Fruit fly (Drosophila melanogaster): ENCODE data around the gene Elys.
A peak's percentile ranks its signal among the peaks of the same experiment; 100 is the strongest.

The Elys gene

dm6 chrX:19692951-19693698 is 41.0 kb downstream of the Elys start, which contains the start of gene Mer (continued):
- TF ChIP-seq CG3065 (GFP tag; optimal IDR thresholded peaks at IDR 0.05) (peak; percentile 17), ind (GFP tag; optimal IDR thresholded peaks at IDR 0.05) (peak; percentile 84), lov (optimal IDR thresholded peaks at IDR 0.05) (no peak), lov (GFP tag; IDR thresholded peaks at IDR 0.05) (peak; percentile 48; the same call in 1 of the 3 replicates), ac (GFP tag; optimal IDR thresholded peaks at IDR 0.05) (peak; percentile 60), CG15514 (GFP tag; optimal IDR thresholded peaks at IDR 0.05) (peak; percentile 83), seq (GFP tag; IDR thresholded peaks at IDR 0.05) (peak; percentile 85), gcm (GFP tag; optimal IDR thresholded peaks at IDR 0.05) (peak; percentile 83), unpg (GFP tag; optimal IDR thresholded peaks at IDR 0.05) (peak; percentile 90), dpn (GFP tag; optimal IDR thresholded peaks at IDR 0.05) (peak; percentile 86 to 88), Jarid2 (GFP tag; optimal IDR thresholded peaks at IDR 0.05) (no peak), CG8089 (GFP tag; optimal IDR thresholded peaks at IDR 0.05) (peak; percentile 71), CG6654 (GFP tag; optimal IDR thresholded peaks at IDR 0.05) (peak; percentile 56), Blimp-1 (GFP tag; optimal IDR thresholded peaks at IDR 0.05) (peak; percentile 75), CG9727 (GFP tag; optimal IDR thresholded peaks at IDR 0.05) (peak; percentile 85), pum (GFP tag; optimal IDR thresholded peaks at IDR 0.05) (peak; percentile 78), Six4 (GFP tag; optimal IDR thresholded peaks at IDR 0.05) (peak; percentile 78), BtbVII (GFP tag; optimal IDR thresholded peaks at IDR 0.05) (peak; percentile 88), nerfin-1 (tag; optimal IDR thresholded peaks at IDR 0.05) (peak; percentile 73), Stat92E (GFP tag; optimal IDR thresholded peaks at IDR 0.05) (peak in 1 of 3 experiments; percentile 42), salm (tag; optimal IDR thresholded peaks at IDR 0.05) (peak; percentile 66), dysf (GFP tag; IDR thresholded peaks at IDR 0.05) (peak; percentile 90), CG43689 (GFP tag; IDR thresholded peaks at IDR 0.05) (0 out of 2 replicates have a peak, but pooled peaks have one; percentile 31), CG3995 (GFP tag; optimal IDR thresholded peaks at IDR 0.05) (peak; percentile 44), dmrt11E (tag; optimal IDR thresholded peaks at IDR 0.05) (peak; percentile 76), Eip74EF (GFP tag; optimal IDR thresholded peaks at IDR 0.05) (no peak), Atf-2 (GFP tag; optimal IDR thresholded peaks at IDR 0.05) (peak; percentile 65), unc-4 (GFP tag; IDR thresholded peaks at IDR 0.05; ENCODE audit: partially characterized antibody) (no peak), Scr (GFP tag; IDR thresholded peaks at IDR 0.05; ENCODE audit: partially characterized antibody) (no peak), CG8290 (GFP tag; optimal IDR thresholded peaks at IDR 0.05) (peak; percentile 85), CG8290 (tag; optimal IDR thresholded peaks at IDR 0.05) (peak; percentile 49 to 97), hkb (optimal IDR thresholded peaks at IDR 0.05) (no peak), hkb (GFP tag; IDR thresholded peaks at IDR 0.05) (peak; percentile 91), p53 (GFP tag; optimal IDR thresholded peaks at IDR 0.05) (peak; percentile 71), CG1529 (GFP tag; optimal IDR thresholded peaks at IDR 0.05) (peak; percentile 70), Elba2 (GFP tag; optimal IDR thresholded peaks at IDR 0.05) (peak; percentile 44), Poxn (GFP tag; IDR thresholded peaks at IDR 0.05) (peak; percentile 49; the same call in 1 of the 2 replicates), E2f2 (GFP tag; IDR thresholded peaks at IDR 0.05) (peak; percentile 63; the same call in 1 of the 2 replicates), amos (GFP tag; IDR thresholded peaks at IDR 0.05; ENCODE audit: partially characterized antibody) (no peak), CG17802 (tag; optimal IDR thresholded peaks at IDR 0.05) (peak; percentile 39), CG3407 (GFP tag; optimal IDR thresholded peaks at IDR 0.05) (peak; percentile 47), gro (GFP tag; optimal IDR thresholded peaks at IDR 0.05) (peak; percentile 79), eve (GFP tag; optimal IDR thresholded peaks at IDR 0.05) (no peak), CG18764 (GFP tag; optimal IDR thresholded peaks at IDR 0.05) (peak; percentile 71), Hey (tag; optimal IDR thresholded peaks at IDR 0.05) (no peak), hth (optimal IDR thresholded peaks at IDR 0.05) (no peak), Doc2 (GFP tag; IDR thresholded peaks at IDR 0.05) (no peak), Ets65A (GFP tag) (peak; percentile 97), CG3847 (GFP tag; IDR thresholded peaks at IDR 0.05) (peak; percentile 75), esg (GFP tag; conservative IDR thresholded peaks at IDR 0.05) (peak; percentile 70)

Measured in whole organism, embryonic.